Fruit fly (Drosophila melanogaster) whole organism, pupa: ENCODE measurements around the gene CG16863.

Experiments used
- CG4496 ChIP-seq: fragments of 200-800 bp; sonication (Bioruptor generic); IDR thresholded peaks from 3 replicates; pipeline ENCODE4 v1.3.6; 2022; ENCODE audit warnings: missing biosample characterization, missing genetic modification characterization
- Ets98B ChIP-seq: fragments of 200-800 bp; sonication (Bioruptor generic); IDR thresholded peaks from 2 replicates; pipeline ENCODE4 v1.3.6; 2022; ENCODE audit warnings: missing biosample characterization, missing genetic modification characterization

- TF ChIP-seq Ets98B (GFP tag; lab: Robert Waterston, UW) (no peak), CG4496 (GFP tag; lab: Robert Waterston, UW) (no peak)
These were observed 12.4 kb downstream of the CG16863 start, which contains the start of gene CAH1 for dm6 chr2L:13803032-13803661.
